Fruit fly (Drosophila melanogaster) whole organism, prepupa: ENCODE results near the gene CG44005.
A peak's percentile ranks its signal among the peaks of the same experiment; 100 is the strongest.

Experiments
- CG10631 ChIP-seq: fragments of 200-800 bp; sonication (Bioruptor generic); optimal IDR thresholded peaks from 2 replicates; lab custom pipeline; 2016; ENCODE audit warnings: missing biosample characterization, missing genetic modification characterization
- CG11294 ChIP-seq: fragments of 200-800 bp; sonication (Bioruptor generic); IDR thresholded peaks from 2 replicates; pipeline ENCODE4 v1.3.6; 2022; ENCODE audit warnings: missing biosample characterization, missing genetic modification characterization
- CG11762 ChIP-seq: fragments of 200-800 bp; sonication (Bioruptor generic); optimal IDR thresholded peaks from 3 replicates; lab custom pipeline; 2016; ENCODE audit warnings: missing biosample characterization, missing genetic modification characterization; ENCODE audit not compliant: insufficient read depth
- CG11902 ChIP-seq: fragments of 200-800 bp; sonication (Bioruptor generic); optimal IDR thresholded peaks from 3 replicates; lab custom pipeline; 2016; ENCODE audit warnings: missing biosample characterization, missing genetic modification characterization
- CG15336 ChIP-seq: fragments of 200-800 bp; sonication (Bioruptor generic); IDR thresholded peaks from 2 replicates; pipeline ENCODE4 v1.3.6; 2022; ENCODE audit warnings: missing biosample characterization, missing genetic modification characterization
- CG1621 ChIP-seq: fragments of 200-800 bp; sonication (Bioruptor generic); optimal IDR thresholded peaks from 3 replicates; lab custom pipeline; 2018; ENCODE audit warnings: missing biosample characterization, mild to moderate bottlenecking, missing genetic modification characterization
- CG16779 ChIP-seq: fragments of 200-800 bp; sonication (Bioruptor generic); optimal IDR thresholded peaks from 3 replicates; lab custom pipeline; 2017; ENCODE audit warnings: missing biosample characterization, mild to moderate bottlenecking, missing genetic modification characterization
- CG31627 ChIP-seq: fragments of 200-800 bp; sonication (Bioruptor generic); optimal IDR thresholded peaks from 3 replicates; lab custom pipeline; 2016; ENCODE audit warnings: missing biosample characterization, missing genetic modification characterization
- CG32006 ChIP-seq: fragments of 200-800 bp; sonication (Bioruptor generic); optimal IDR thresholded peaks from 3 replicates; lab custom pipeline; 2017; ENCODE audit warnings: missing biosample characterization, mild to moderate bottlenecking, missing genetic modification characterization
- CG34406 ChIP-seq: fragments of 200-800 bp; sonication (Bioruptor generic); optimal IDR thresholded peaks from 3 replicates; lab custom pipeline; 2016; ENCODE audit warnings: missing biosample characterization, missing genetic modification characterization
- CG3919 ChIP-seq: fragments of 200-800 bp; sonication (Bioruptor generic); optimal IDR thresholded peaks from 3 replicates; lab custom pipeline; 2016; ENCODE audit warnings: missing biosample characterization, missing genetic modification characterization
- CG4318 ChIP-seq: fragments of 200-800 bp; sonication (Bioruptor generic); optimal IDR thresholded peaks from 3 replicates; lab custom pipeline; 2017; ENCODE audit warnings: missing biosample characterization, mild to moderate bottlenecking, missing genetic modification characterization
- CG6276 ChIP-seq: fragments of 200-800 bp; sonication (Bioruptor generic); optimal IDR thresholded peaks from 2 replicates; lab custom pipeline; 2017; ENCODE audit warnings: missing biosample characterization, mild to moderate bottlenecking, missing genetic modification characterization
- CG6792 ChIP-seq: fragments of 200-800 bp; sonication (Bioruptor generic); optimal IDR thresholded peaks from 3 replicates; lab custom pipeline; 2016; ENCODE audit warnings: missing biosample characterization, missing genetic modification characterization
- CG6854 ChIP-seq: fragments of 200-800 bp; sonication (Bioruptor generic); optimal IDR thresholded peaks from 2 replicates; lab custom pipeline; 2017; ENCODE audit warnings: missing biosample characterization, mild to moderate bottlenecking, missing genetic modification characterization
- CG7368 ChIP-seq: fragments of 200-800 bp; sonication (Bioruptor generic); optimal IDR thresholded peaks from 3 replicates; lab custom pipeline; 2016; ENCODE audit warnings: missing biosample characterization, missing genetic modification characterization
- CG8119 ChIP-seq: fragments of 200-800 bp; sonication (Bioruptor generic); IDR thresholded peaks from 3 replicates; pipeline ENCODE4 v1.3.6; 2022; ENCODE audit warnings: missing biosample characterization, missing genetic modification characterization
- CG8319 ChIP-seq: fragments of 200-800 bp; sonication (Bioruptor generic); optimal IDR thresholded peaks from 3 replicates; lab custom pipeline; 2016; ENCODE audit warnings: missing biosample characterization, missing genetic modification characterization
- CG8632 ChIP-seq: fragments of 200-800 bp; sonication (Bioruptor generic); optimal IDR thresholded peaks from 3 replicates; lab custom pipeline; 2016; ENCODE audit warnings: missing biosample characterization, missing genetic modification characterization
- CG9139 ChIP-seq: fragments of 200-800 bp; sonication (Bioruptor generic); optimal IDR thresholded peaks from 3 replicates; lab custom pipeline; 2017; ENCODE audit warnings: missing biosample characterization, mild to moderate bottlenecking, missing genetic modification characterization
- Eip75B ChIP-seq: fragments of 200-800 bp; sonication (Bioruptor generic); optimal IDR thresholded peaks from 3 replicates; lab custom pipeline; 2016; ENCODE audit warnings: missing biosample characterization, missing genetic modification characterization
- Eip78C ChIP-seq: fragments of 200-800 bp; sonication (Bioruptor generic); peaks from one replicate; lab custom pipeline; 2016; ENCODE audit warnings: missing biosample characterization, missing genetic modification characterization
- Eip93F ChIP-seq: fragments of 200-800 bp; sonication (Bioruptor generic); optimal IDR thresholded peaks from 2 replicates; lab custom pipeline; 2016; ENCODE audit warnings: missing biosample characterization, mild to moderate bottlenecking, missing genetic modification characterization
- Ets21C ChIP-seq: fragments of 200-800 bp; sonication (Bioruptor generic); optimal IDR thresholded peaks from 3 replicates; lab custom pipeline; 2016; ENCODE audit warnings: missing biosample characterization, missing genetic modification characterization
- Ets96B ChIP-seq: fragments of 200-800 bp; optimal IDR thresholded peaks from 2 replicates; lab custom pipeline; 2019; ENCODE audit warnings: missing biosample characterization, mild to moderate bottlenecking, missing genetic modification characterization, moderate library complexity
- Gug ChIP-seq: fragments of 200-800 bp; sonication (Bioruptor generic); IDR thresholded peaks from 2 replicates; pipeline ENCODE4 v1.3.6; 2022; ENCODE audit warnings: missing biosample characterization, missing genetic modification characterization
- Hr39 ChIP-seq: fragments of 200-800 bp; sonication (Bioruptor generic); optimal IDR thresholded peaks from 2 replicates; lab custom pipeline; 2016; ENCODE audit warnings: missing biosample characterization, missing genetic modification characterization
- Hr4 ChIP-seq: fragments of 200-800 bp; sonication (Bioruptor generic); optimal IDR thresholded peaks from 3 replicates; lab custom pipeline; 2016; ENCODE audit warnings: missing biosample characterization, missing genetic modification characterization
- Lpt ChIP-seq: fragments of 200-800 bp; sonication (Bioruptor generic); optimal IDR thresholded peaks from 3 replicates; lab custom pipeline; 2016; ENCODE audit warnings: missing biosample characterization, missing genetic modification characterization
- OdsH ChIP-seq: fragments of 200-800 bp; sonication (Bioruptor generic); optimal IDR thresholded peaks from 3 replicates; lab custom pipeline; 2016; ENCODE audit warnings: missing biosample characterization, missing genetic modification characterization
- Smox ChIP-seq: fragments of 200-800 bp; sonication (Bioruptor generic); optimal IDR thresholded peaks from 3 replicates; lab custom pipeline; 2016; ENCODE audit warnings: missing biosample characterization, missing genetic modification characterization
- Sox102F ChIP-seq: fragments of 200-800 bp; sonication (Bioruptor generic); optimal IDR thresholded peaks from 2 replicates; lab custom pipeline; 2016; ENCODE audit warnings: missing biosample characterization, mild to moderate bottlenecking, missing genetic modification characterization
- Sox15 ChIP-seq: fragments of 200-800 bp; sonication (Bioruptor generic); optimal IDR thresholded peaks from 3 replicates; lab custom pipeline; 2016; ENCODE audit warnings: missing biosample characterization, missing genetic modification characterization
- achi ChIP-seq: fragments of 200-800 bp; sonication (Bioruptor generic); optimal IDR thresholded peaks from 3 replicates; lab custom pipeline; 2016; ENCODE audit warnings: missing biosample characterization, missing genetic modification characterization
- acj6 ChIP-seq: fragments of 200-800 bp; sonication (Bioruptor generic); optimal IDR thresholded peaks from 3 replicates; lab custom pipeline; 2016; ENCODE audit warnings: missing biosample characterization, missing genetic modification characterization
- dac ChIP-seq: fragments of 200-800 bp; sonication (Bioruptor generic); optimal IDR thresholded peaks from 2 replicates; lab custom pipeline; 2017; ENCODE audit warnings: missing biosample characterization, mild to moderate bottlenecking, missing genetic modification characterization
- dsx ChIP-seq: fragments of 200-800 bp; optimal IDR thresholded peaks from 3 replicates; lab custom pipeline; 2019; ENCODE audit warnings: missing biosample characterization, mild to moderate bottlenecking, missing genetic modification characterization, moderate library complexity; ENCODE audit not compliant: poor library complexity, severe bottlenecking
- eg ChIP-seq: fragments of 200-800 bp; sonication (Bioruptor generic); IDR thresholded peaks from 3 replicates; pipeline ENCODE4 v1.3.6; 2022; ENCODE audit warnings: missing biosample characterization, missing genetic modification characterization
- esn ChIP-seq: fragments of 200-800 bp; sonication (Bioruptor generic); optimal IDR thresholded peaks from 2 replicates; lab custom pipeline; 2016; ENCODE audit warnings: missing biosample characterization, mild to moderate bottlenecking, missing genetic modification characterization, moderate library complexity
- fd59A ChIP-seq: fragments of 200-800 bp; sonication (Bioruptor generic); optimal IDR thresholded peaks from 2 replicates; lab custom pipeline; 2017; ENCODE audit warnings: missing biosample characterization, mild to moderate bottlenecking, missing genetic modification characterization, missing genetic modification reagents
- fd85E ChIP-seq: fragments of 200-800 bp; sonication (Bioruptor generic); optimal IDR thresholded peaks from 3 replicates; lab custom pipeline; 2016; ENCODE audit warnings: missing biosample characterization, missing genetic modification characterization
- fkh ChIP-seq: fragments of 200-800 bp; sonication (Bioruptor generic); optimal IDR thresholded peaks from 3 replicates; lab custom pipeline; 2017; ENCODE audit warnings: missing biosample characterization, mild to moderate bottlenecking, missing genetic modification characterization, moderate library complexity
- lz ChIP-seq: fragments of 200-800 bp; sonication (Bioruptor generic); optimal IDR thresholded peaks from 3 replicates; lab custom pipeline; 2016; ENCODE audit warnings: missing biosample characterization, missing genetic modification characterization
- spab ChIP-seq: fragments of 200-800 bp; sonication (Bioruptor generic); optimal IDR thresholded peaks from 2 replicates; lab custom pipeline; 2017; ENCODE audit warnings: missing biosample characterization, mild to moderate bottlenecking, missing genetic modification characterization, missing genetic modification reagents
- svp ChIP-seq: fragments of 200-800 bp; sonication (Bioruptor generic); peaks from one replicate; lab custom pipeline; 2016; ENCODE audit warnings: missing biosample characterization, missing genetic modification characterization
- topi ChIP-seq: fragments of 200-800 bp; sonication (Bioruptor generic); optimal IDR thresholded peaks from 3 replicates; lab custom pipeline; 2016; ENCODE audit warnings: missing biosample characterization, missing genetic modification characterization
- vri ChIP-seq: fragments of 200-800 bp; sonication (Bioruptor generic); optimal IDR thresholded peaks from 3 replicates; lab custom pipeline; 2016; ENCODE audit warnings: missing biosample characterization, mild to moderate bottlenecking, missing genetic modification characterization

Gene CG44005

DNA sequence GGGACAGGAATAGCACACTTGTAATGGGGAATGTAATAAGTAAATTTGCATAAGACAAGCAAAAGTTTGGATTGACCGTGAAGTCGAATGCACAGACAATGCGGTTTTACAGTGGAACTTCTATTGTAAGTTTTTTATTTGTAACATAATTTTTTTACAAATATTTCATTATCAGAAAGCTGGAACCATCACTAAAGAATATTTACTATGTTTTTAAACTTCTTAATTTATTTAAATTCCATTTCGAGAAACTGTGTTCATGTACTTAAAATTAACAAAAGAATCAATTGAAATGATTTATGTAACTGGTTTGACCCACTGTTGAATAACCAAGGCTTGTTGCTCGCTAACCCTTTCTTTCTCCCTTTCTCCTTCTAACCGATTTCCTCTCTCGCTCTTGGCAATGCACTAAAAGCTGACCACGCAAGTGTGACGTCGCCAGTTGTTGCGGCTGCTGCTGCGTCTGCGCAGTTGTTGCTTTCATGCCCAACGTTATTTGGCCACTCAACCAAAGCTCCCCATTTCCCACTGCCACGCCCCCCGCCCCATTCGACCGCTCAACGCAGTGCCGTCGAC is 29.6 kb upstream of the CG44005 start (continued):
- TF ChIP-seq lz (GFP tag; lab: Kevin White, UChicago) = peak; percentile 50
- TF ChIP-seq Hr39 (GFP tag; lab: Kevin White, UChicago) = peak; percentile 23
- TF ChIP-seq CG8119 (GFP tag; lab: Robert Waterston, UW) = peak; percentile 46; the same call in 1 of the 3 replicates
- TF ChIP-seq Sox102F (GFP tag; lab: Kevin White, UChicago) = peak; percentile 51
- TF ChIP-seq CG6792 (GFP tag; lab: Kevin White, UChicago) = no peak
- peak; percentile 50; the same call in 1 of the 2 replicates for TF ChIP-seq CG15336 (GFP tag; lab: Robert Waterston, UW)
- no peak for TF ChIP-seq eg (GFP tag; lab: Robert Waterston, UW)
- TF ChIP-seq CG32006 (GFP tag; lab: Kevin White, UChicago) = peak; percentile 11
- no peak for TF ChIP-seq CG11294 (GFP tag; lab: Robert Waterston, UW)
- TF ChIP-seq esn (GFP tag; lab: Kevin White, UChicago) = peak; percentile 50
- TF ChIP-seq dac (GFP tag; lab: Kevin White, UChicago) = no peak
- peak; percentile 1 for TF ChIP-seq vri (GFP tag; lab: Kevin White, UChicago)
- TF ChIP-seq CG6854 (GFP tag; lab: Kevin White, UChicago) = peak; percentile 14
- peak; percentile 19 for TF ChIP-seq Eip75B (GFP tag; lab: Kevin White, UChicago)
- TF ChIP-seq CG7368 = no peak
- no peak for TF ChIP-seq Sox15 (GFP tag; lab: Kevin White, UChicago)
- peak; percentile 20 for TF ChIP-seq CG31627
- TF ChIP-seq Eip78C (GFP tag; lab: Kevin White, UChicago) = peak; percentile 85
- no peak for TF ChIP-seq dsx (GFP tag; lab: Kevin White, UChicago)
- TF ChIP-seq CG8632 (GFP tag; lab: Kevin White, UChicago) = no peak
- TF ChIP-seq Smox (GFP tag; lab: Kevin White, UChicago) = peak; percentile 65
- TF ChIP-seq CG8319 (GFP tag; lab: Kevin White, UChicago) = no peak
- peak; percentile 20 for TF ChIP-seq Hr4 (GFP tag; lab: Kevin White, UChicago)
- no peak for TF ChIP-seq CG11762 (GFP tag; lab: Kevin White, UChicago)
- no peak for TF ChIP-seq CG3919 (GFP tag; lab: Kevin White, UChicago)
- TF ChIP-seq acj6 (GFP tag; lab: Kevin White, UChicago) = peak; percentile 54
- no peak for TF ChIP-seq CG1621
- no peak for TF ChIP-seq CG16779 (tag; lab: Kevin White, UChicago)
- TF ChIP-seq Ets21C (GFP tag; lab: Kevin White, UChicago) = peak; percentile 34
- TF ChIP-seq Gug = no peak
- TF ChIP-seq CG34406 (GFP tag; lab: Kevin White, UChicago) = peak; percentile 8

- TF ChIP-seq Eip75B (GFP tag; lab: Kevin White, UChicago) (no peak), CG4318 (GFP tag; lab: Kevin White, UChicago) (no peak), CG11762 (GFP tag; lab: Kevin White, UChicago) (no peak), topi (GFP tag; lab: Kevin White, UChicago) (peak; percentile 36), CG1621 (no peak), CG8319 (GFP tag; lab: Kevin White, UChicago) (no peak), spab (no peak), Eip78C (GFP tag; lab: Kevin White, UChicago) (peak; percentile 72), Ets96B (tag; lab: Kevin White, UChicago) (no peak), dac (GFP tag; lab: Kevin White, UChicago) (no peak), achi (GFP tag; lab: Kevin White, UChicago) (peak; percentile 26), OdsH (GFP tag; lab: Kevin White, UChicago) (peak; percentile 15), Sox102F (GFP tag; lab: Kevin White, UChicago) (peak; percentile 37), Lpt (GFP tag; lab: Kevin White, UChicago) (no peak), Ets21C (GFP tag; lab: Kevin White, UChicago) (no peak), CG34406 (GFP tag; lab: Kevin White, UChicago) (no peak), vri (GFP tag; lab: Kevin White, UChicago) (peak; percentile 69), CG32006 (GFP tag; lab: Kevin White, UChicago) (no peak), CG6276 (GFP tag; lab: Kevin White, UChicago) (no peak), Gug (no peak), CG9139 (no peak), Hr4 (GFP tag; lab: Kevin White, UChicago) (peak; percentile 1), fkh (GFP tag; lab: Kevin White, UChicago) (no peak), Eip93F (no peak), CG11902 (GFP tag; lab: Kevin White, UChicago) (no peak), fd59A (GFP tag; lab: Kevin White, UChicago) (no peak), CG10631 (GFP tag; lab: Kevin White, UChicago) (no peak), Hr39 (GFP tag; lab: Kevin White, UChicago) (peak; percentile 48), fd85E (GFP tag; lab: Kevin White, UChicago) (no peak), esn (GFP tag; lab: Kevin White, UChicago) (peak; percentile 48), CG8119 (GFP tag; lab: Robert Waterston, UW) (no peak), Sox15 (GFP tag; lab: Kevin White, UChicago) (peak; percentile 8), CG16779 (tag; lab: Kevin White, UChicago) (no peak), svp (GFP tag; lab: Kevin White, UChicago) (peak; percentile 66), dsx (GFP tag; lab: Kevin White, UChicago) (no peak)
Measured at dm6 chr3L:18099715-18100114, 27.8 kb upstream of the CG44005 start.
